Worm (Caenorhabditis elegans): ENCODE results near the gene ric-8.

ce11 chrIV:2677687-2678086 lies 34.9 kb downstream of the ric-8 start:
- TF ChIP-seq him-1 (tag; optimal IDR thresholded peaks at IDR 0.05) (no peak), dao-5 (tag; optimal IDR thresholded peaks at IDR 0.05) (no peak), W03F9.2 (tag; optimal IDR thresholded peaks at IDR 0.05) (no peak)
